Worm (Caenorhabditis elegans): ENCODE data around the gene M110.3.

- no peak for TF ChIP-seq him-1 (tag; optimal IDR thresholded peaks at IDR 0.05)
- TF ChIP-seq dao-5 (tag; optimal IDR thresholded peaks at IDR 0.05), result no peak
Measured at ce11 chrII:8180281-8180680, 36.1 kb downstream of the M110.3 start, which contains the start of gene T05C12.4.

Measured in whole organism, L4/young adult.